Fruit fly (Drosophila melanogaster): ENCODE measurements around the gene CG13847.
A peak's percentile ranks its signal among the peaks of the same experiment; 100 is the strongest.

The CG13847 gene

dm6 chr3R:22461673-22462585, 26.0 kb upstream of the CG13847 start, which contains the start of the genes Rpn7 and AP-2mu (continued):
- TF ChIP-seq Lpt (GFP tag; optimal IDR thresholded peaks at IDR 0.05), result no peak
- TF ChIP-seq Max (GFP tag; optimal IDR thresholded peaks at IDR 0.05), result peak; percentile 39
- no peak for TF ChIP-seq CG17328 (GFP tag; IDR thresholded peaks at IDR 0.05)
- no peak for TF ChIP-seq Dll (GFP tag; IDR thresholded peaks at IDR 0.05; ENCODE audit: partially characterized antibody)
- TF ChIP-seq cas (GFP tag; IDR thresholded peaks at IDR 0.05), result no peak
- no peak for TF ChIP-seq dmrt99B (tag; optimal IDR thresholded peaks at IDR 0.05)
- no peak for TF ChIP-seq CG9609 (GFP tag; optimal IDR thresholded peaks at IDR 0.05)
- TF ChIP-seq ara (GFP tag; IDR thresholded peaks at IDR 0.05), result no peak
- TF ChIP-seq yki (optimal IDR thresholded peaks at IDR 0.05), result no peak
- TF ChIP-seq bowl (GFP tag; IDR thresholded peaks at IDR 0.05), result no peak
- no peak for TF ChIP-seq h (optimal IDR thresholded peaks at IDR 0.05)
- TF ChIP-seq CG11456 (GFP tag; IDR thresholded peaks at IDR 0.05), result no peak
- no peak for TF ChIP-seq ken (GFP tag; IDR thresholded peaks at IDR 0.05)
- no peak for TF ChIP-seq CG6654 (GFP tag; optimal IDR thresholded peaks at IDR 0.05)
- TF ChIP-seq Doc2 (GFP tag; IDR thresholded peaks at IDR 0.05), result no peak
- no peak for TF ChIP-seq dmrt11E (tag; optimal IDR thresholded peaks at IDR 0.05)
- no peak for TF ChIP-seq schlank (tag; optimal IDR thresholded peaks at IDR 0.05)
- peak in 1 of 2 experiments; percentile 25 for TF ChIP-seq crp (GFP tag; optimal IDR thresholded peaks at IDR 0.05)
- no peak for TF ChIP-seq CG15073 (GFP tag; optimal IDR thresholded peaks at IDR 0.05)
- no peak for TF ChIP-seq kay (GFP tag; optimal IDR thresholded peaks at IDR 0.05)
- peak; percentile 82 for TF ChIP-seq CG30020 (tag; optimal IDR thresholded peaks at IDR 0.05)
- no peak for TF ChIP-seq tin (GFP tag; optimal IDR thresholded peaks at IDR 0.05)
- TF ChIP-seq slbo (GFP tag; IDR thresholded peaks at IDR 0.05), result peak; percentile 11; the same call in 1 of the 2 replicates
- TF ChIP-seq Hey (tag; optimal IDR thresholded peaks at IDR 0.05), result no peak
- no peak for TF ChIP-seq sr (GFP tag; IDR thresholded peaks at IDR 0.05)
- no peak for TF ChIP-seq D (optimal IDR thresholded peaks at IDR 0.05)
- TF ChIP-seq D (GFP tag; optimal IDR thresholded peaks at IDR 0.05), result no peak
- no peak for TF ChIP-seq Dip3 (GFP tag; optimal IDR thresholded peaks at IDR 0.05)
- no peak for TF ChIP-seq gt (GFP tag; IDR thresholded peaks at IDR 0.05)
- no peak for TF ChIP-seq aop (GFP tag; IDR thresholded peaks at IDR 0.05)
- peak; percentile 44 for TF ChIP-seq phol (tag; optimal IDR thresholded peaks at IDR 0.05)
- TF ChIP-seq Stat92E (GFP tag; optimal IDR thresholded peaks at IDR 0.05), result no peak
- no peak for TF ChIP-seq dimm (GFP tag; IDR thresholded peaks at IDR 0.05)
- no peak for TF ChIP-seq D19B (GFP tag; optimal IDR thresholded peaks at IDR 0.05)
- TF ChIP-seq CG4617 (GFP tag; optimal IDR thresholded peaks at IDR 0.05; ENCODE audit: borderline replicate concordance), result peak; percentile 11
- TF ChIP-seq prd (optimal IDR thresholded peaks at IDR 0.05), result no peak
- TF ChIP-seq prd (GFP tag; IDR thresholded peaks at IDR 0.05), result no peak
- TF ChIP-seq HLH54F (GFP tag; optimal IDR thresholded peaks at IDR 0.05), result no peak
- no peak for TF ChIP-seq eyg (GFP tag; optimal IDR thresholded peaks at IDR 0.05)
- no peak for TF ChIP-seq HLHmδ (GFP tag; optimal IDR thresholded peaks at IDR 0.05)
- TF ChIP-seq CG1832 (GFP tag; optimal IDR thresholded peaks at IDR 0.05), result no peak
- no peak for TF ChIP-seq Neu2 (GFP tag; optimal IDR thresholded peaks at IDR 0.05; ENCODE audit: borderline replicate concordance)
- TF ChIP-seq gem (tag; optimal IDR thresholded peaks at IDR 0.05), result no peak
- TF ChIP-seq CG5180 (GFP tag; optimal IDR thresholded peaks at IDR 0.05), result no peak
- TF ChIP-seq slp2 (GFP tag; optimal IDR thresholded peaks at IDR 0.05), result no peak
- TF ChIP-seq CG7963 (GFP tag; IDR thresholded peaks at IDR 0.05; ENCODE audit: partially characterized antibody), result no peak
- no peak for TF ChIP-seq Nf-YA (GFP tag; IDR thresholded peaks at IDR 0.05)
- no peak for TF ChIP-seq HLH3B (GFP tag; IDR thresholded peaks at IDR 0.05)
- TF ChIP-seq kah (GFP tag; optimal IDR thresholded peaks at IDR 0.05), result no peak
- TF ChIP-seq Usf (GFP tag; optimal IDR thresholded peaks at IDR 0.05), result no peak
- TF ChIP-seq ap (GFP tag; IDR thresholded peaks at IDR 0.05), result no peak

Measured in whole organism, embryonic.